Worm (Caenorhabditis elegans) whole organism, L3 larva: ENCODE data around the gene H23N18.5.

Experiments
- egl-27 ChIP-seq: sonication (generic microtip); optimal IDR thresholded peaks from 4 replicates; lab custom pipeline; 2017; ENCODE audit warnings: missing biosample characterization, missing genetic modification reagents, missing genetic modification characterization
- lin-15B ChIP-seq: fragments of 150-350 bp; optimal IDR thresholded peaks from 2 replicates; lab custom pipeline; 2014; ENCODE audit warnings: missing biosample characterization, missing genetic modification characterization
- mml-1 ChIP-seq: fragments of 150-350 bp; sonication (generic microtip); optimal IDR thresholded peaks from 3 replicates; lab custom pipeline; 2014; ENCODE audit warnings: missing biosample characterization, missing genetic modification characterization
- unc-39 ChIP-seq: sonication (generic microtip); optimal IDR thresholded peaks from 4 replicates; lab custom pipeline; 2017; ENCODE audit warnings: missing biosample characterization, missing genetic modification characterization
- zag-1 ChIP-seq: fragments of 150-350 bp; optimal IDR thresholded peaks from 2 replicates; lab custom pipeline; 2014; ENCODE audit warnings: missing biosample characterization, missing genetic modification characterization
- ztf-11 ChIP-seq: fragments of 150-350 bp; optimal IDR thresholded peaks from 2 replicates; lab custom pipeline; 2014; ENCODE audit warnings: missing biosample characterization, missing genetic modification characterization

- TF ChIP-seq zag-1 (tag; lab: Kevin White, UChicago) (no peak), ztf-11 (no peak), unc-39 (tag; lab: Kevin White, UChicago) (no peak), mml-1 (tag; lab: Kevin White, UChicago) (no peak), lin-15B (tag; lab: Kevin White, UChicago) (no peak), egl-27 (no peak)
These were observed 3.6 kb downstream of the H23N18.5 start, which contains the start of gene ugt-13 for ce11 chrV:4908591-4908990.
